Worm (Caenorhabditis elegans) whole organism, L3 larva: ENCODE results near the gene grd-16.

Source experiments
- R02D3.7 ChIP-seq: fragments of 150-350 bp; optimal IDR thresholded peaks from 2 replicates; lab custom pipeline; 2014; ENCODE audit warnings: missing biosample characterization, missing genetic modification characterization
- ZK546.5 ChIP-seq: sonication (generic microtip); optimal IDR thresholded peaks from 2 replicates; lab custom pipeline; 2017; ENCODE audit warnings: missing biosample characterization, missing genetic modification characterization
- aly-2 ChIP-seq: fragments of 150-350 bp; optimal IDR thresholded peaks from 2 replicates; lab custom pipeline; 2014; ENCODE audit warnings: missing biosample characterization, missing genetic modification characterization
- ama-1 ChIP-seq: fragments of 150-350 bp; optimal IDR thresholded peaks from 2 replicates; lab custom pipeline; 2018
- ceh-16 ChIP-seq: sonication (generic microtip); optimal IDR thresholded peaks from 2 replicates; lab custom pipeline; 2017; ENCODE audit warnings: missing biosample characterization, missing genetic modification characterization
- ceh-28 ChIP-seq: fragments of 150-350 bp; optimal IDR thresholded peaks from 2 replicates; lab custom pipeline; 2014; ENCODE audit warnings: missing biosample characterization, missing genetic modification reagents, missing genetic modification characterization
- egl-27 ChIP-seq: sonication (generic microtip); optimal IDR thresholded peaks from 4 replicates; lab custom pipeline; 2017; ENCODE audit warnings: missing biosample characterization, missing genetic modification reagents, missing genetic modification characterization
- egl-5 ChIP-seq: fragments of 150-350 bp; optimal IDR thresholded peaks from 2 replicates; lab custom pipeline; 2017; ENCODE audit warnings: missing biosample characterization, missing genetic modification reagents, missing genetic modification characterization, inconsistent platforms
- elt-1 ChIP-seq: fragments of 150-350 bp; optimal IDR thresholded peaks from 2 replicates; lab custom pipeline; 2014; ENCODE audit warnings: missing biosample characterization, missing genetic modification characterization
- elt-2 ChIP-seq: sonication (generic microtip); optimal IDR thresholded peaks from 2 replicates; lab custom pipeline; 2016; ENCODE audit warnings: missing genetic modification reagents, mild to moderate bottlenecking, missing genetic modification characterization, missing compliant biosample characterization
- elt-3 ChIP-seq, 3 experiments: fragments of 150-350 bp in 1 of 3; sonication (generic microtip) in 2 of 3; optimal IDR thresholded peaks; 2 replicates in 2 of 3; 4 replicates in 1 of 3; lab custom pipeline; 2014 to 2017; ENCODE audit warnings: missing biosample characterization in 3 of 3, missing genetic modification characterization in 3 of 3
- eor-1 ChIP-seq, 2 experiments: fragments of 150-350 bp; optimal IDR thresholded peaks; 2 replicates each; lab custom pipeline; 2014 to 2018; ENCODE audit warnings: missing biosample characterization in 2 of 2, missing genetic modification characterization in 2 of 2
- fkh-10 ChIP-seq: sonication (generic microtip); optimal IDR thresholded peaks from 2 replicates; lab custom pipeline; 2017; ENCODE audit warnings: missing biosample characterization, missing genetic modification reagents, missing genetic modification characterization
- fkh-2 ChIP-seq: fragments of 150-350 bp; optimal IDR thresholded peaks from 2 replicates; lab custom pipeline; 2014; ENCODE audit warnings: missing biosample characterization, missing genetic modification reagents, missing genetic modification characterization
- jun-1 ChIP-seq: fragments of 150-350 bp; optimal IDR thresholded peaks from 2 replicates; lab custom pipeline; 2014; ENCODE audit warnings: missing biosample characterization, missing genetic modification reagents, missing genetic modification characterization
- lsy-12 ChIP-seq: sonication (generic microtip); optimal IDR thresholded peaks from 2 replicates; lab custom pipeline; 2016; ENCODE audit warnings: mild to moderate bottlenecking, missing genetic modification characterization, missing compliant biosample characterization
- mdl-1 ChIP-seq: fragments of 150-350 bp; optimal IDR thresholded peaks from 2 replicates; lab custom pipeline; 2014; ENCODE audit warnings: missing biosample characterization, missing genetic modification characterization
- mml-1 ChIP-seq: fragments of 150-350 bp; sonication (generic microtip); optimal IDR thresholded peaks from 3 replicates; lab custom pipeline; 2014; ENCODE audit warnings: missing biosample characterization, missing genetic modification characterization
- nfya-1 ChIP-seq: sonication (generic microtip); optimal IDR thresholded peaks from 2 replicates; lab custom pipeline; 2017; ENCODE audit warnings: missing genetic modification characterization, mild to moderate bottlenecking, missing compliant biosample characterization, antibody characterized with exemption, moderate library complexity; ENCODE audit not compliant: insufficient read depth
- nhr-11 ChIP-seq: fragments of 150-350 bp; optimal IDR thresholded peaks from 2 replicates; lab custom pipeline; 2014; ENCODE audit warnings: missing biosample characterization, missing genetic modification characterization
- nhr-12 ChIP-seq: fragments of 150-350 bp; optimal IDR thresholded peaks from 2 replicates; lab custom pipeline; 2014; ENCODE audit warnings: missing biosample characterization, missing genetic modification characterization
- nhr-23 ChIP-seq: fragments of 150-350 bp; optimal IDR thresholded peaks from 2 replicates; lab custom pipeline; 2014; ENCODE audit warnings: missing biosample characterization, missing genetic modification reagents, missing genetic modification characterization
- nhr-237 ChIP-seq: fragments of 150-350 bp; optimal IDR thresholded peaks from 2 replicates; lab custom pipeline; 2014; ENCODE audit warnings: missing biosample characterization, missing genetic modification characterization
- nhr-25 ChIP-seq: sonication (generic microtip); optimal IDR thresholded peaks from 2 replicates; lab custom pipeline; 2017; ENCODE audit warnings: missing biosample characterization, missing genetic modification characterization
- nhr-43 ChIP-seq: sonication (generic microtip); optimal IDR thresholded peaks from 2 replicates; lab custom pipeline; 2016; ENCODE audit warnings: mild to moderate bottlenecking, missing genetic modification characterization, missing compliant biosample characterization; ENCODE audit not compliant: poor library complexity, severe bottlenecking
- nhr-67 ChIP-seq: fragments of 150-350 bp; optimal IDR thresholded peaks from 2 replicates; lab custom pipeline; 2014; ENCODE audit warnings: missing biosample characterization, missing genetic modification characterization
- nhr-77 ChIP-seq: fragments of 150-350 bp; optimal IDR thresholded peaks from 2 replicates; lab custom pipeline; 2014; ENCODE audit warnings: missing biosample characterization, missing genetic modification characterization
- pqm-1 ChIP-seq: fragments of 150-350 bp; optimal IDR thresholded peaks from 2 replicates; lab custom pipeline; 2017; ENCODE audit warnings: missing biosample characterization, missing genetic modification characterization, inconsistent platforms
- skn-1 ChIP-seq: fragments of 150-350 bp; optimal IDR thresholded peaks from 2 replicates; lab custom pipeline; 2014; ENCODE audit warnings: missing biosample characterization, missing genetic modification characterization
- tbx-2 ChIP-seq: sonication (generic microtip); optimal IDR thresholded peaks from 2 replicates; lab custom pipeline; 2016; ENCODE audit warnings: mild to moderate bottlenecking, missing genetic modification characterization, missing compliant biosample characterization
- unc-39 ChIP-seq: sonication (generic microtip); optimal IDR thresholded peaks from 4 replicates; lab custom pipeline; 2017; ENCODE audit warnings: missing biosample characterization, missing genetic modification characterization
- unc-62 ChIP-seq: fragments of 150-350 bp; sonication (generic microtip); optimal IDR thresholded peaks from 4 replicates; lab custom pipeline; 2014; ENCODE audit warnings: missing biosample characterization, missing genetic modification reagents, missing genetic modification characterization
- zag-1 ChIP-seq: fragments of 150-350 bp; optimal IDR thresholded peaks from 2 replicates; lab custom pipeline; 2014; ENCODE audit warnings: missing biosample characterization, missing genetic modification characterization
- ztf-4 ChIP-seq: fragments of 150-350 bp; optimal IDR thresholded peaks from 2 replicates; lab custom pipeline; 2014; ENCODE audit warnings: missing biosample characterization, missing genetic modification characterization

Gene grd-16

DNA sequence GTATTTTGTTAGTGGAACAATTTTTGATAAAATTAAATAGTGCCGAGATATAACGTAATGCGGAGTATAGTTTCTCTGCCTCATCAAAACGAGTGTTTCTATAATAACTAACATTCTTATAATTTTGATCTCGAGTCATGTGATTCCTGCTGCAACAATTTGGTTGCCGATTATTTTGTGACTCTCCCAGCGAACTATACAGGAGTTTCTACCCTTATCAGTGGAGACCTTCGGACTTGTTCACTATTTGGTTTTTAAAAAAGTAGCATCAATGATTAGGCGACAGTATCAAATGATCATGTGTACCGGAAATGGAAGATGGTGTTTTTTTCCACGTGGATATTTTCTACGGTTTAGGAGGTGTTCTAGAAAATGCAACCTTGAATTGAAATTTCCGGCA, 10.2 kb upstream of the grd-16 start:
- TF ChIP-seq elt-2 (tag; lab: Kevin White, UChicago) (peak; percentile 61), jun-1 (tag; lab: Kevin White, UChicago) (peak; percentile 11), nhr-43 (tag; lab: Kevin White, UChicago) (no peak), pqm-1 (peak; percentile 78)

DNA sequence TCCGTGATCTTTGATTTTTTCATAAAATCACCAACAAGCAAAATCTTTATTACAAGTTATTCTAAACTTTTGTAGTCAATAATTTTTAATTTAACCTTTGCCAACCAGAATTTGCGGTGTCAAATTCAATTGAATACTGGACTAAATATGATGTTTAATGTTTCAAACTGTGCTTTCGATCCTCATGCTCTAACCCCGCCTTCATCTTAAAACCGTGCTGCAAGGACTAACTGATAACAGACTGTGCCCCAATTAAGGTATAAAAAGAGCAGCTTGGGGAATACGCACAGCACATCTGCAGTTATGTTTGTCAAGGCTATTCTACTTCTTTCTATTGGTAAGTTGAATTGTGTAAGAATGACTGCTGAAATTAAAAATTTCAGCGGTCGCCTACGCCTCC, 9.1 kb upstream of the grd-16 start, which contains the start of gene ilys-2:
Gene ilys-2 (plus strand): TSS at position 301 of the 400 bp plus-strand sequence.
- no peak for TF ChIP-seq nhr-23 (tag; lab: Kevin White, UChicago)
- TF ChIP-seq nhr-67 (tag; lab: Kevin White, UChicago), result no peak
- TF ChIP-seq mml-1 (tag; lab: Kevin White, UChicago), result no peak
- TF ChIP-seq fkh-10 (GFP tag; lab: Kevin White, UChicago), result no peak
- no peak for TF ChIP-seq fkh-2 (tag; lab: Kevin White, UChicago)
- TF ChIP-seq nhr-77 (tag; lab: Kevin White, UChicago), result no peak
- TF ChIP-seq nfya-1 (tag; lab: Kevin White, UChicago), result no peak
- TF ChIP-seq egl-5 (tag; lab: Kevin White, UChicago), result no peak
- no peak for TF ChIP-seq skn-1 (tag; lab: Kevin White, UChicago)
- no peak for TF ChIP-seq tbx-2 (tag; lab: Kevin White, UChicago)
- TF ChIP-seq pqm-1, result no peak
- TF ChIP-seq nhr-25 (tag; lab: Kevin White, UChicago), result no peak
- TF ChIP-seq zag-1 (tag; lab: Kevin White, UChicago), result no peak
- no peak for TF ChIP-seq elt-2 (tag; lab: Kevin White, UChicago)
- no peak for TF ChIP-seq ZK546.5
- no peak for TF ChIP-seq mdl-1 (tag; lab: Kevin White, UChicago)
- no peak for TF ChIP-seq unc-39 (tag; lab: Kevin White, UChicago)
- TF ChIP-seq egl-27 (tag; lab: Kevin White, UChicago), result no peak
- no peak for TF ChIP-seq ama-1 (lab: Kevin White, UChicago)
- TF ChIP-seq nhr-43 (tag; lab: Kevin White, UChicago), result no peak

DNA sequence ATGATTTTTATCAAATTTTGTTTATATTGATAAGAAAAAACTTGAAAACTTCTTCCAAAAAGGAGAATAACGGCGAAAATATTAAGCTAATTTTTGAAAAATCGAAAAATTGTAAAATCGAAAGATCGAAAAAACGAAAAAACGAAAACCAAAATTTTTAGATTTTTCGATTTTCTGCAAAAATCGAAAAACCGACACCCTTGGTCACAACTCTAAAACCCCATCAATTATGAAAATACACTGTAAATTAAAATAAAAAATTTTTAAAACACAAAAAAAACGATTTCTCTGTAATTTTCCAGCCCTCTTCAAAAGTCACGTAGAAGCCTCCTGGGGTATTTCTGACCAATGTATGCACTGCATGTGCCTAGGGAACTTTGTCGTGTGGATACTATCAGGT, 6.4 kb upstream of the grd-16 start, which contains the start of gene ilys-1:
Gene ilys-1 (plus strand): TSS at position 301 of the 400 bp plus-strand sequence.
- TF ChIP-seq mdl-1 (tag; lab: Kevin White, UChicago) (no peak), unc-62 (GFP tag; lab: Kevin White, UChicago) (no peak), nhr-11 (tag; lab: Kevin White, UChicago) (no peak), skn-1 (tag; lab: Kevin White, UChicago) (no peak), nhr-77 (tag; lab: Kevin White, UChicago) (no peak), jun-1 (tag; lab: Kevin White, UChicago) (no peak), elt-1 (tag; lab: Kevin White, UChicago) (no peak), eor-1 (tag; optimal IDR thresholded peaks at IDR 0.05; lab: Kevin White, UChicago) (no peak), egl-27 (tag; lab: Kevin White, UChicago) (no peak), unc-39 (tag; lab: Kevin White, UChicago) (no peak), nhr-12 (tag; lab: Kevin White, UChicago) (no peak), nhr-43 (tag; lab: Kevin White, UChicago) (no peak), elt-3 (tag; optimal IDR thresholded peaks at IDR 0.05; lab: Kevin White, UChicago) (no peak), pqm-1 (no peak), fkh-2 (tag; lab: Kevin White, UChicago) (no peak), ztf-4 (tag; lab: Kevin White, UChicago) (no peak), ceh-28 (tag; lab: Kevin White, UChicago) (no peak), nhr-25 (tag; lab: Kevin White, UChicago) (no peak), ceh-16 (tag; lab: Kevin White, UChicago) (no peak), elt-2 (tag; lab: Kevin White, UChicago) (no peak)

DNA sequence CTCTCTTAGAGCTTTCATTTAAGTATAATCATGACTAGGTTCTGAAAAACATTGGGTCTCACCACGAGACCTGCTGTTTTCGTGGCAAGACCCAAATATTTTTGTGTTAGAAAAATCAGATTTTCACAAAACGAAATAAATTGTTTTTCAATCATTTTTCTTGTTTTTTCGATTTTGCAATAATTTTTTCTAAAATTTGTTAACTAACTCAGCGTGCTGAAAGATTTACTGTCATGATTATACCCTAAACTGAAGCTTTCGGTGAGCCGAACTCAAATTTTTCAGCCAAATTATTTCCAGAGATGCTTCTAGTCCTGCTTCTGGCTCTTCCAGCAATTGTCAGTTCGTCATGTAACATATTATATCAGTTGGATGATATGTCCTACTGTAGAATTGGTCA, 5.5 kb downstream of the grd-16 start, which contains the start of gene Y69A2AL.2:
Gene Y69A2AL.2 (plus strand): TSS at position 301 of the 400 bp plus-strand sequence.
- TF ChIP-seq elt-2 (tag; lab: Kevin White, UChicago) (no peak), egl-5 (tag; lab: Kevin White, UChicago) (no peak), R02D3.7 (tag; lab: Kevin White, UChicago) (no peak), mdl-1 (tag; lab: Kevin White, UChicago) (no peak), egl-27 (tag; lab: Kevin White, UChicago) (no peak), aly-2 (tag; lab: Kevin White, UChicago) (no peak), ZK546.5 (no peak), nhr-237 (no peak), lsy-12 (tag; lab: Kevin White, UChicago) (no peak), nhr-23 (tag; lab: Kevin White, UChicago) (no peak)
